Worm (Caenorhabditis elegans) whole organism, L2 larva: Measurements from ENCODE around the gene cdh-12.

Experiments used
- R02D3.7 ChIP-seq: fragments of 150-350 bp; optimal IDR thresholded peaks from 2 replicates; lab custom pipeline; 2014; ENCODE audit warnings: missing biosample characterization, missing genetic modification characterization
- ama-1 ChIP-seq: fragments of 150-350 bp; optimal IDR thresholded peaks from 2 replicates; lab custom pipeline; 2018; ENCODE audit warnings: inconsistent platforms
- ceh-16 ChIP-seq: fragments of 150-350 bp; optimal IDR thresholded peaks from 2 replicates; lab custom pipeline; 2014; ENCODE audit warnings: missing biosample characterization, missing genetic modification characterization
- ceh-82 ChIP-seq: fragments of 150-350 bp; optimal IDR thresholded peaks from 2 replicates; lab custom pipeline; 2014; ENCODE audit warnings: missing biosample characterization, missing genetic modification characterization
- mdl-1 ChIP-seq, 2 experiments: fragments of 150-350 bp in 1 of 2; sonication (generic microtip) in 1 of 2; optimal IDR thresholded peaks; 2 replicates each; lab custom pipeline; 2017; ENCODE audit warnings: missing biosample characterization in 2 of 2, missing genetic modification characterization in 2 of 2
- zag-1 ChIP-seq: fragments of 150-350 bp; optimal IDR thresholded peaks from 2 replicates; lab custom pipeline; 2014; ENCODE audit warnings: missing biosample characterization, missing genetic modification characterization

DNA sequence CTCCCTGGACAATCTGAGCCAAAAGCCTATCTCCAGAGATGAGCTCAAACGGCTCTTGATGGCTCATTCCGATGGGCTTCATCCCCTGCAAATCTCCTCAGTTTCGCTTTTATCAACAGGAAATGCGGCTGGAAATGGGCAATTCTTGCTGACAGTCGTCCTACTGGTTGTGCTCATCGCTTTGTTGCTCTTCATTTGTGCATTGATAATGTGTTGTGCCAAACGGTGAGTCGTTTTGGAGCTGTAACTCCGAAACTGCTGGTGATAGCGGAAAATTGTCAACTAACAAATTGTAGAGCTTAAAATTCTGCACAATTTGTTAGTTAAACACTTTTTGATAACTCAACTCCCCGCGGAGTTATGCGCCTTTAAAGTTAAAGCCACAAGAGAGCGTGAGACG, 27.2 kb downstream of the cdh-12 start:
- no peak for TF ChIP-seq zag-1 (tag; lab: Kevin White, UChicago)
- no peak for TF ChIP-seq R02D3.7 (tag; lab: Kevin White, UChicago)
- TF ChIP-seq ceh-16 = no peak
- no peak for TF ChIP-seq ceh-82 (tag; lab: Kevin White, UChicago)
- no peak for TF ChIP-seq mdl-1 (tag; optimal IDR thresholded peaks at IDR 0.05; lab: Kevin White, UChicago)
- TF ChIP-seq ama-1 (lab: Kevin White, UChicago) = no peak
